Fruit fly (Drosophila melanogaster) Kc167 (cell line): ENCODE data around the gene CG4751.

Experiments used
- Myc ChIP-seq: fragments of >200 bp; optimal IDR thresholded peaks from 2 replicates; lab custom pipeline; 2017; ENCODE audit warnings: missing external identifiers
- Sin3A ChIP-seq: fragments of >200 bp; optimal IDR thresholded peaks from 2 replicates; lab custom pipeline; 2018; ENCODE audit warnings: missing external identifiers
- h ChIP-seq: fragments of >200 bp; optimal IDR thresholded peaks from 3 replicates; lab custom pipeline; 2018; ENCODE audit warnings: missing external identifiers
- insv ChIP-seq: fragments of >200 bp; optimal IDR thresholded peaks from 3 replicates; lab custom pipeline; 2018; ENCODE audit warnings: missing external identifiers
- psq ChIP-seq: fragments of >200 bp; optimal IDR thresholded peaks from 2 replicates; lab custom pipeline; 2017; ENCODE audit warnings: missing external identifiers
- ttk ChIP-seq: sonication (Bioruptor generic); optimal IDR thresholded peaks from 2 replicates; lab custom pipeline; 2017; ENCODE audit warnings: missing external identifiers

The CG4751 gene

dm6 chr2L:11175393-11176258, 45.1 kb downstream of the CG4751 start:
- TF ChIP-seq psq: no peak
- no peak for TF ChIP-seq Myc (lab: Kevin White, UChicago)
- TF ChIP-seq h: no peak
- no peak for TF ChIP-seq Sin3A
- TF ChIP-seq ttk (lab: Kevin White, UChicago): no peak
- no peak for TF ChIP-seq insv (lab: Kevin White, UChicago)

dm6 chr2L:11178334-11178733, 47.8 kb downstream of the CG4751 start:
- TF ChIP-seq Sin3A (no peak), ttk (lab: Kevin White, UChicago) (no peak), psq (no peak), h (no peak), insv (lab: Kevin White, UChicago) (no peak), Myc (lab: Kevin White, UChicago) (no peak)

dm6 chr2L:11178826-11179391, 48.4 kb downstream of the CG4751 start, which contains the start of gene Boh2:
Boh2 (plus strand) TSS chr2L:11179032.
- TF ChIP-seq psq: no peak
- no peak for TF ChIP-seq Sin3A
- TF ChIP-seq Myc (lab: Kevin White, UChicago): no peak
- TF ChIP-seq insv (lab: Kevin White, UChicago): no peak
- TF ChIP-seq ttk (lab: Kevin White, UChicago): no peak
- no peak for TF ChIP-seq h

- TF ChIP-seq h (no peak), ttk (lab: Kevin White, UChicago) (no peak), psq (no peak), Sin3A (no peak), insv (lab: Kevin White, UChicago) (no peak), Myc (lab: Kevin White, UChicago) (no peak)
These were observed 51.6 kb downstream of the CG4751 start for dm6 chr2L:11182148-11182593.

- TF ChIP-seq ttk (lab: Kevin White, UChicago): no peak
- no peak for TF ChIP-seq psq
- TF ChIP-seq Myc (lab: Kevin White, UChicago): no peak
These were observed 52.2 kb downstream of the CG4751 start for dm6 chr2L:11182610-11183243.

- TF ChIP-seq h: no peak
- no peak for TF ChIP-seq psq
- no peak for TF ChIP-seq Myc (lab: Kevin White, UChicago)
- no peak for TF ChIP-seq ttk (lab: Kevin White, UChicago)
- TF ChIP-seq insv (lab: Kevin White, UChicago): no peak
- TF ChIP-seq Sin3A: no peak
These were observed 53.6 kb downstream of the CG4751 start for dm6 chr2L:11184144-11184543.
